Worm (Caenorhabditis elegans) whole organism, early embryonic: ENCODE measurements around the gene tpk-1.

Source experiments
- F13C5.2 ChIP-seq: sonication (generic microtip); optimal IDR thresholded peaks from 2 replicates; lab custom pipeline; 2017; ENCODE audit warnings: mild to moderate bottlenecking, missing genetic modification characterization, inconsistent platforms, missing compliant biosample characterization
- ama-1 ChIP-seq: fragments of 150-350 bp; optimal IDR thresholded peaks from 2 replicates; lab custom pipeline; 2014
- ceh-13 ChIP-seq: fragments of 200-800 bp; sonication (Bioruptor generic); optimal IDR thresholded peaks from 2 replicates; lab custom pipeline; 2018; ENCODE audit warnings: mild to moderate bottlenecking, missing genetic modification characterization, missing compliant biosample characterization
- flt-1 ChIP-seq: fragments of 200-800 bp; sonication (Bioruptor generic); IDR thresholded peaks from 2 replicates; pipeline ENCODE4 v1.3.6; 2022; ENCODE audit warnings: missing genetic modification characterization, missing compliant biosample characterization
- hmbx-1 ChIP-seq: sonication (generic microtip); optimal IDR thresholded peaks from 2 replicates; lab custom pipeline; 2016; ENCODE audit warnings: mild to moderate bottlenecking, missing genetic modification characterization, missing compliant biosample characterization
- hnd-1 ChIP-seq: sonication (generic microtip); optimal IDR thresholded peaks from 2 replicates; lab custom pipeline; 2016; ENCODE audit warnings: missing genetic modification characterization, missing compliant biosample characterization
- tbx-11 ChIP-seq: fragments of 200-800 bp; sonication (Bioruptor generic); IDR thresholded peaks from 2 replicates; pipeline ENCODE4 v1.3.6; 2022; ENCODE audit warnings: missing genetic modification characterization, missing compliant biosample characterization

- no peak for TF ChIP-seq tbx-11
- TF ChIP-seq F13C5.2 (tag; lab: Kevin White, UChicago), result no peak
- no peak for TF ChIP-seq ama-1 (lab: Kevin White, UChicago)
- no peak for TF ChIP-seq ceh-13 (GFP tag; lab: Kevin White, UChicago)
- no peak for TF ChIP-seq hmbx-1
- TF ChIP-seq hnd-1 (tag; lab: Kevin White, UChicago), result no peak
- TF ChIP-seq flt-1 (GFP tag; lab: Robert Waterston, UW), result no peak
Measured at ce11 chrIII:8960664-8961063, 48.7 kb downstream of the tpk-1 start, which contains the start of gene ZK643.6.
